Fruit fly (Drosophila melanogaster) whole organism, wandering third instar larva: Measurements from ENCODE around the gene RapGAP1.
A peak's percentile ranks its signal among the peaks of the same experiment; 100 is the strongest.

Experiments used
- CG32264 ChIP-seq: fragments of 200-800 bp; sonication (Bioruptor generic); optimal IDR thresholded peaks from 2 replicates; lab custom pipeline; 2016; ENCODE audit warnings: missing biosample characterization, missing genetic modification characterization
- HLH106 ChIP-seq: fragments of 200-800 bp; optimal IDR thresholded peaks from 3 replicates; lab custom pipeline; 2019; ENCODE audit warnings: missing biosample characterization, mild to moderate bottlenecking, missing genetic modification characterization, moderate library complexity

- TF ChIP-seq HLH106 (tag; lab: Kevin White, UChicago) (peak; percentile 65), CG32264 (GFP tag; lab: Kevin White, UChicago) (no peak)
These were observed 4.3 kb downstream of the RapGAP1 start for dm6 chr2L:7574257-7575125.
